Fruit fly (Drosophila melanogaster) whole organism, embryonic: Measurements from ENCODE around the gene Tsf2.

ENCODE experiments used
- Bgb ChIP-seq: fragments of 200-800 bp; sonication (Bioruptor generic); IDR thresholded peaks from 2 replicates; pipeline ENCODE4 v1.3.6; 2022; ENCODE audit warnings: missing biosample characterization, missing genetic modification characterization; ENCODE audit not compliant: partially characterized antibody
- Blimp-1 ChIP-seq: fragments of 200-800 bp; sonication (Bioruptor generic); optimal IDR thresholded peaks from 3 replicates; lab custom pipeline; 2018; ENCODE audit warnings: missing biosample characterization, missing genetic modification characterization, mild to moderate bottlenecking, moderate library complexity, missing genetic modification reagents
- CG11504 ChIP-seq: fragments of 200-800 bp; sonication (Bioruptor generic); optimal IDR thresholded peaks from 3 replicates; lab custom pipeline; 2019; ENCODE audit warnings: missing biosample characterization, mild to moderate bottlenecking, missing genetic modification characterization, moderate library complexity
- CG12769 ChIP-seq: fragments of 200-800 bp; sonication (Bioruptor generic); optimal IDR thresholded peaks from 2 replicates; lab custom pipeline; 2019; ENCODE audit warnings: missing biosample characterization, mild to moderate bottlenecking, missing genetic modification characterization, moderate library complexity
- CG13287 ChIP-seq: fragments of 200-800 bp; sonication (Bioruptor generic); IDR thresholded peaks from 2 replicates; pipeline ENCODE4 v1.3.6; 2022; ENCODE audit warnings: missing biosample characterization, missing genetic modification characterization; ENCODE audit not compliant: partially characterized antibody
- CG13296 ChIP-seq: fragments of 200-800 bp; sonication (Bioruptor generic); optimal IDR thresholded peaks from 3 replicates; lab custom pipeline; 2018; ENCODE audit warnings: missing biosample characterization, mild to moderate bottlenecking, missing genetic modification characterization
- CG14441 ChIP-seq: fragments of 200-800 bp; sonication (Bioruptor generic); IDR thresholded peaks from 2 replicates; pipeline ENCODE4 v1.3.6; 2022; ENCODE audit warnings: missing biosample characterization, missing genetic modification characterization
- CG16863 ChIP-seq: fragments of 200-800 bp; sonication (Bioruptor generic); optimal IDR thresholded peaks from 3 replicates; lab custom pipeline; 2016; ENCODE audit warnings: missing biosample characterization, missing genetic modification characterization
- CG17361 ChIP-seq: fragments of 200-800 bp; sonication (Bioruptor generic); IDR thresholded peaks from 3 replicates; pipeline ENCODE4 v1.3.6; 2022; ENCODE audit warnings: missing biosample characterization, missing genetic modification characterization
- CG17912 ChIP-seq: fragments of 200-800 bp; sonication (Bioruptor generic); optimal IDR thresholded peaks from 2 replicates; lab custom pipeline; 2018; ENCODE audit warnings: missing biosample characterization, mild to moderate bottlenecking, missing genetic modification characterization
- CG18011 ChIP-seq: fragments of 200-800 bp; sonication (Bioruptor generic); optimal IDR thresholded peaks from 2 replicates; lab custom pipeline; 2017; ENCODE audit warnings: missing biosample characterization, missing genetic modification characterization, mild to moderate bottlenecking, moderate library complexity, missing genotype
- CG2712 ChIP-seq: fragments of 200-800 bp; optimal IDR thresholded peaks from 3 replicates; lab custom pipeline; 2019; ENCODE audit warnings: missing biosample characterization, mild to moderate bottlenecking, missing genetic modification characterization, moderate library complexity
- CG33557 ChIP-seq: fragments of 200-800 bp; sonication (Bioruptor generic); optimal IDR thresholded peaks from 2 replicates; lab custom pipeline; 2019; ENCODE audit warnings: missing biosample characterization, mild to moderate bottlenecking, missing genetic modification characterization, moderate library complexity
- CG4730 ChIP-seq: fragments of 200-800 bp; sonication (Bioruptor generic); IDR thresholded peaks from 2 replicates; pipeline ENCODE4 v1.3.6; 2022; ENCODE audit warnings: missing biosample characterization, missing genetic modification characterization
- CG7839 ChIP-seq: fragments of 200-800 bp; sonication (Bioruptor generic); optimal IDR thresholded peaks from 3 replicates; lab custom pipeline; 2018; ENCODE audit warnings: missing biosample characterization, mild to moderate bottlenecking, missing genetic modification characterization, moderate library complexity
- CG8290 ChIP-seq, 3 experiments: fragments of 200-800 bp; sonication (Bioruptor generic); optimal IDR thresholded peaks; 2 replicates each; lab custom pipeline; 2016 to 2019; ENCODE audit warnings: missing biosample characterization in 3 of 3, missing genetic modification characterization in 3 of 3, mild to moderate bottlenecking in 2 of 3, moderate library complexity in 1 of 3
- CG8924 ChIP-seq: fragments of 200-800 bp; optimal IDR thresholded peaks from 3 replicates; lab custom pipeline; 2019; ENCODE audit warnings: missing biosample characterization, mild to moderate bottlenecking, missing genetic modification characterization, moderate library complexity
- Dek ChIP-seq: fragments of 200-800 bp; sonication (Bioruptor generic); optimal IDR thresholded peaks from 3 replicates; lab custom pipeline; 2019; ENCODE audit warnings: missing biosample characterization, mild to moderate bottlenecking, missing genetic modification characterization, moderate library complexity
- Fer3 ChIP-seq: fragments of 200-800 bp; sonication (Bioruptor generic); optimal IDR thresholded peaks from 2 replicates; lab custom pipeline; 2018; ENCODE audit warnings: missing biosample characterization, mild to moderate bottlenecking, missing genetic modification characterization, moderate library complexity
- Kr ChIP-seq: fragments of 200-800 bp; sonication (Bioruptor generic); optimal IDR thresholded peaks from 2 replicates; lab custom pipeline; 2017; ENCODE audit warnings: missing biosample characterization, mild to moderate bottlenecking, missing genetic modification characterization
- Opbp ChIP-seq: fragments of 200-800 bp; sonication (Bioruptor generic); IDR thresholded peaks from 3 replicates; pipeline ENCODE4 v1.3.6; 2022; ENCODE audit warnings: missing biosample characterization, missing genetic modification characterization; ENCODE audit not compliant: partially characterized antibody
- Scr ChIP-seq: fragments of 200-800 bp; sonication (Bioruptor generic); IDR thresholded peaks from 2 replicates; pipeline ENCODE4 v1.3.6; 2022; ENCODE audit warnings: missing biosample characterization, missing genetic modification characterization; ENCODE audit not compliant: partially characterized antibody
- Sox102F ChIP-seq: fragments of 200-800 bp; sonication (Bioruptor generic); optimal IDR thresholded peaks from 2 replicates; lab custom pipeline; 2018; ENCODE audit warnings: missing biosample characterization, mild to moderate bottlenecking, missing genetic modification characterization, moderate library complexity
- abd-A ChIP-seq: fragments of 200-800 bp; sonication (Bioruptor generic); optimal IDR thresholded peaks from 3 replicates; lab custom pipeline; 2019; ENCODE audit warnings: missing biosample characterization, mild to moderate bottlenecking, missing genetic modification characterization, moderate library complexity
- ac ChIP-seq: fragments of 200-800 bp; sonication (Bioruptor generic); optimal IDR thresholded peaks from 3 replicates; lab custom pipeline; 2017; ENCODE audit warnings: missing biosample characterization, mild to moderate bottlenecking, missing genetic modification characterization
- crp ChIP-seq, 2 experiments: fragments of 200-800 bp; sonication (Bioruptor generic); optimal IDR thresholded peaks; 2 replicates in 1 of 2; 3 replicates in 1 of 2; lab custom pipeline; 2017; ENCODE audit warnings: missing biosample characterization in 2 of 2, missing genetic modification characterization in 2 of 2, mild to moderate bottlenecking in 1 of 2, moderate library complexity in 1 of 2
- dpn ChIP-seq, 2 experiments: fragments of 200-800 bp; sonication (Bioruptor generic); optimal IDR thresholded peaks; 3 replicates each; lab custom pipeline; 2016; ENCODE audit warnings: missing biosample characterization in 2 of 2, missing genetic modification characterization in 2 of 2
- dysf ChIP-seq: fragments of 200-800 bp; sonication (Bioruptor generic); IDR thresholded peaks from 3 replicates; pipeline ENCODE4 v1.3.6; 2022; ENCODE audit warnings: missing biosample characterization, missing genetic modification characterization
- gem ChIP-seq: fragments of 200-800 bp; sonication (Bioruptor generic); optimal IDR thresholded peaks from 2 replicates; lab custom pipeline; 2019; ENCODE audit warnings: missing biosample characterization, mild to moderate bottlenecking, missing genetic modification characterization, moderate library complexity
- gfzf ChIP-seq: fragments of 200-800 bp; sonication (Bioruptor generic); optimal IDR thresholded peaks from 2 replicates; lab custom pipeline; 2016; ENCODE audit warnings: missing biosample characterization, mild to moderate bottlenecking, missing genetic modification characterization, moderate library complexity
- insv ChIP-seq, 2 experiments: fragments of 200-800 bp; sonication (Bioruptor generic); optimal IDR thresholded peaks; 3 replicates each; lab custom pipeline; 2016 to 2018; ENCODE audit warnings: missing biosample characterization in 2 of 2, missing genetic modification characterization in 2 of 2
- klu ChIP-seq: fragments of 200-800 bp; sonication (Bioruptor generic); IDR thresholded peaks from 2 replicates; pipeline ENCODE4 v1.3.6; 2022; ENCODE audit warnings: missing biosample characterization, missing genetic modification characterization
- nerfin-1 ChIP-seq: fragments of 200-800 bp; sonication (Bioruptor generic); optimal IDR thresholded peaks from 3 replicates; lab custom pipeline; 2019; ENCODE audit warnings: missing biosample characterization, mild to moderate bottlenecking, missing genetic modification characterization, moderate library complexity
- otp ChIP-seq: fragments of 200-800 bp; sonication (Bioruptor generic); IDR thresholded peaks from 3 replicates; pipeline ENCODE4, ENCODE4 v1.3.6; 2022; ENCODE audit warnings: missing biosample characterization, missing genetic modification characterization
- pnt ChIP-seq: fragments of 200-800 bp; sonication (Bioruptor generic); optimal IDR thresholded peaks from 3 replicates; lab custom pipeline; 2016; ENCODE audit warnings: missing biosample characterization, missing genetic modification characterization
- pum ChIP-seq: fragments of 200-800 bp; sonication (Bioruptor generic); optimal IDR thresholded peaks from 2 replicates; lab custom pipeline; 2016; ENCODE audit warnings: missing biosample characterization, missing genetic modification characterization
- row ChIP-seq: fragments of 200-800 bp; sonication (Bioruptor generic); IDR thresholded peaks from 3 replicates; pipeline ENCODE4 v1.3.6; 2022; ENCODE audit warnings: missing biosample characterization, missing genetic modification characterization
- schlank ChIP-seq: fragments of 200-800 bp; sonication (Bioruptor generic); optimal IDR thresholded peaks from 2 replicates; lab custom pipeline; 2018; ENCODE audit warnings: missing biosample characterization, mild to moderate bottlenecking, missing genetic modification characterization
- sim ChIP-seq: fragments of 200-800 bp; sonication (Bioruptor generic); IDR thresholded peaks from 2 replicates; pipeline ENCODE4 v1.3.6; 2022; ENCODE audit warnings: missing biosample characterization, missing genetic modification characterization
- so ChIP-seq: fragments of 200-800 bp; sonication (Bioruptor generic); IDR thresholded peaks from 3 replicates; pipeline ENCODE4 v1.3.6; 2022; ENCODE audit warnings: missing biosample characterization, missing genetic modification characterization
- sr ChIP-seq: fragments of 200-800 bp; sonication (Bioruptor generic); IDR thresholded peaks from 3 replicates; pipeline ENCODE4 v1.3.6; 2022; ENCODE audit warnings: missing biosample characterization, missing genetic modification characterization
- tup ChIP-seq: fragments of 200-800 bp; sonication (Bioruptor generic); optimal IDR thresholded peaks from 2 replicates; lab custom pipeline; 2016; ENCODE audit warnings: missing biosample characterization, mild to moderate bottlenecking, missing genetic modification characterization, moderate library complexity
- vvl ChIP-seq: fragments of 200-800 bp; sonication (Bioruptor generic); IDR thresholded peaks from 2 replicates; pipeline ENCODE4 v1.3.6; 2022; ENCODE audit warnings: missing biosample characterization, missing genetic modification characterization
- wek ChIP-seq: fragments of 200-800 bp; sonication (Bioruptor generic); optimal IDR thresholded peaks from 3 replicates; lab custom pipeline; 2018; ENCODE audit warnings: missing biosample characterization, mild to moderate bottlenecking, missing genetic modification characterization, moderate library complexity
- zen2 ChIP-seq: fragments of 200-800 bp; sonication (Bioruptor generic); IDR thresholded peaks from 3 replicates; pipeline ENCODE4 v1.3.6; 2022; ENCODE audit warnings: missing biosample characterization, missing genetic modification characterization; ENCODE audit not compliant: partially characterized antibody

Tsf2 gene

DNA sequence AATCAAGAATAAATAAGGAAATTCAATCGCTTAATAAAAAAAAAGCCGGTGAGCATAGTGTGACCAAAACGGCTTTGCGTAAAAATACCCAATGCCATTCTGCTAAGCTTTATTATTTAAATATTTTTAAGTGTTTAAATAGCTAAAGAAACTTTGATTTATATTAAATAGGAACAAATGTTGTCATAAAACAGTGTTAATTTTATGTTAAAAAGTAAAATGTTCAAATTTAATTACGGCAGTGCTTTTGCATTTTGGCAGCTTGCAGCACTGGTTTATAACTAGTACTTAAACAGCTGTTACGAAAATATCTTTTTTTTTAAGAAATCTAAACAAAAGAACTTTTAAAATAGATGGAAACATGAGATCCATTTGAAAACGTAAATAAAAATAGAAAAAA lies 32.3 kb downstream of the Tsf2 start, which contains the start of the genes CG10638 and CG10681 (continued):
- TF ChIP-seq CG18011 (GFP tag; lab: Kevin White, UChicago) (peak; percentile 30), CG17912 (GFP tag; lab: Kevin White, UChicago) (no peak), zen2 (GFP tag; lab: Robert Waterston, UW) (no peak), CG8290 (GFP tag; optimal IDR thresholded peaks at IDR 0.05; lab: Kevin White, UChicago) (peak; percentile 71), CG8290 (tag; optimal IDR thresholded peaks at IDR 0.05; lab: Kevin White, UChicago) (no peak), crp (GFP tag; optimal IDR thresholded peaks at IDR 0.05; lab: Kevin White, UChicago) (peak; percentile 67 to 91), so (GFP tag; lab: Robert Waterston, UW) (no peak), Dek (tag; lab: Kevin White, UChicago) (peak; percentile 20), CG4730 (GFP tag; lab: Robert Waterston, UW) (no peak; the same call in 1 of the 2 replicates), CG8924 (tag; lab: Kevin White, UChicago) (peak; percentile 49), CG17361 (GFP tag; lab: Robert Waterston, UW) (0 out of 3 replicates have a peak, but pooled peaks have one; percentile 43), CG13296 (peak; percentile 54), Sox102F (GFP tag; lab: Kevin White, UChicago) (peak; percentile 33), dpn (GFP tag; optimal IDR thresholded peaks at IDR 0.05; lab: Kevin White, UChicago) (peak in 1 of 2 experiments; percentile 50), CG11504 (peak; percentile 58), CG16863 (peak; percentile 18), CG2712 (tag; lab: Kevin White, UChicago) (peak; percentile 54), gfzf (GFP tag; lab: Kevin White, UChicago) (peak; percentile 68), tup (no peak), row (GFP tag; lab: Robert Waterston, UW) (peak; percentile 64), CG33557 (no peak), wek (no peak), abd-A (tag; lab: Kevin White, UChicago) (no peak), nerfin-1 (tag; lab: Kevin White, UChicago) (peak; percentile 13), CG7839 (peak; percentile 15), klu (GFP tag; lab: Robert Waterston, UW) (no peak)

DNA sequence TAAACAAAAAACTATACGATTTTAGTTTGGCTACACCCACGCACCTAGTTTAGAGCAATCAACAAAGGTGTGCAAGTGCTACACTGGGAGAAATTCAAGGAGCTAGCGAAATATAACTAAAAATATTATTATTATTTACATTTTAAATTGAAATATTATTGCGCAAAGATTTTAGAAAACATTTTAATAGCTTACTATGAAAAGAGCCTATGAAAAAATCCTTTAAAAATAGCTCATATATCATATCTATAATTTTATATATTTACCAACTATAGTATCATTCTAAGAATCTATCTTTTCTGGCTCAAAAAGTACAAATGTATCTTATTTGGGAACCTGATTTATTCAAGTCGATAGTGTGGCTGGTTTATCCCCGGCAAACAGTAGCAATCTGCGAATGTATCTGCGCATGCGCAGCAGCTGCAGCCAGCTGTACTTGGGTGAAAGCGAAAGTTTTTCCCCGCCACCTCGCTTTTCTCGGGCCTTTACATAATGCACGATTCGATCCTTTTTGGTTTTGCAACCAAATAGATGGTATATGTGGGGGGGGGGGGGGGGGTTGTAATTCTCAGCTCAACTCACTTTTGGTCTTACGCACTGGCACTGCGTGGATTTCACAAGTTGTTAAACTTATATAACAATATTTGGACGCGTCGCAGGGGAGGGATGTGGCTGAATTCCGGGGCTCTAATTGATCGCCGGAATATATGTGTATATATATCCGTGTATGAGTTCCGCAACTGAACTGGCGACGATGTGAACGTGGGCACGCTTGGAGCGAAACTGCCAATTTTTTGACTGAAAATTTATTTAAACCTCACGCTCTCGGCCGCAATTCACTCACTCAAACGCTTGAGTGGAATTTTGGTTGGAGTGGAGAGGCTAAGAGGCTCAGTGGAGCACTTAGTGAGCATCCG lies 36.8 kb downstream of the Tsf2 start, which contains the start of gene CG10657:
Gene CG10657, minus strand, starts transcription at position 789 of the 917 bp plus-strand sequence.
- no peak for TF ChIP-seq wek
- no peak for TF ChIP-seq pnt (GFP tag; lab: Kevin White, UChicago)
- TF ChIP-seq CG14441 (GFP tag; lab: Robert Waterston, UW), result peak; percentile 25; the same call in 1 of the 2 replicates
- TF ChIP-seq CG13287, result peak; percentile 30; the same call in 1 of the 2 replicates
- peak; percentile 29; the same call in 1 of the 2 replicates for TF ChIP-seq Scr
- peak; percentile 16 for TF ChIP-seq CG11504
- peak; percentile 7 for TF ChIP-seq gem (tag; lab: Kevin White, UChicago)
- TF ChIP-seq otp (GFP tag; lab: Robert Waterston, UW), result 0 out of 3 replicates have a peak, but pooled peaks have one; percentile 21
- no peak for TF ChIP-seq row (GFP tag; lab: Robert Waterston, UW)
- TF ChIP-seq vvl (GFP tag; lab: Robert Waterston, UW), result peak; percentile 25; the same call in 1 of the 2 replicates
- TF ChIP-seq Bgb (GFP tag; lab: Robert Waterston, UW), result peak; percentile 50; the same call in 1 of the 2 replicates
- TF ChIP-seq schlank (tag; lab: Kevin White, UChicago), result no peak
- no peak for TF ChIP-seq Kr
- peak; percentile 47 for TF ChIP-seq CG12769
- TF ChIP-seq Blimp-1 (GFP tag; lab: Kevin White, UChicago), result peak; percentile 48
- no peak for TF ChIP-seq ac (GFP tag; lab: Kevin White, UChicago)
- TF ChIP-seq dysf (GFP tag; lab: Robert Waterston, UW), result peak; percentile 37; the same call in 1 of the 3 replicates
- TF ChIP-seq sr, result peak; percentile 38; the same call in 1 of the 3 replicates
- peak; percentile 4 for TF ChIP-seq Sox102F (GFP tag; lab: Kevin White, UChicago)
- TF ChIP-seq insv (GFP tag; optimal IDR thresholded peaks at IDR 0.05; lab: Kevin White, UChicago), result no peak
- TF ChIP-seq pum (GFP tag; lab: Kevin White, UChicago), result no peak
- TF ChIP-seq sim (GFP tag; lab: Robert Waterston, UW), result 0 out of 2 replicates have a peak, but pooled peaks have one; percentile 32
- no peak for TF ChIP-seq Fer3
- peak; percentile 55; the same call in 1 of the 3 replicates for TF ChIP-seq Opbp
